Fruit fly (Drosophila melanogaster) whole organism, wandering third instar larva: Measurements from ENCODE around the gene CG7333.

ENCODE experiments used
- Dfd ChIP-seq: fragments of >200 bp; optimal IDR thresholded peaks from 2 replicates; lab custom pipeline; 2017; ENCODE audit warnings: missing biosample characterization, missing genetic modification characterization
- Dif ChIP-seq: fragments of 200-275, 200-300 bp; sonication (Bioruptor generic); optimal IDR thresholded peaks from 2 replicates; lab custom pipeline; 2018; ENCODE audit warnings: missing biosample characterization, missing genetic modification characterization; ENCODE audit not compliant: partially characterized antibody
- Hnf4 ChIP-seq: fragments of 200-800 bp; sonication (Bioruptor generic); optimal IDR thresholded peaks from 2 replicates; lab custom pipeline; 2016; ENCODE audit warnings: missing biosample characterization, mild to moderate bottlenecking, missing genetic modification characterization
- Myc ChIP-seq: fragments of >200 bp; optimal IDR thresholded peaks from 2 replicates; lab custom pipeline; 2017
- Rel ChIP-seq, 2 experiments: fragments of 200-800 bp; sonication (Bioruptor generic) in 1 of 2; optimal IDR thresholded peaks; 2 replicates in 1 of 2; 3 replicates in 1 of 2; lab custom pipeline; 2016 to 2019; ENCODE audit warnings: mild to moderate bottlenecking in 2 of 2, missing biosample characterization in 2 of 2, missing genetic modification characterization in 2 of 2, moderate library complexity in 1 of 2
- Sp1 ChIP-seq: fragments of 200-800 bp; sonication (Bioruptor generic); optimal IDR thresholded peaks from 3 replicates; lab custom pipeline; 2019; ENCODE audit warnings: missing biosample characterization, mild to moderate bottlenecking, missing genetic modification characterization, moderate library complexity
- Vsx2 ChIP-seq: fragments of 200-300, 225-300 bp; sonication (Bioruptor generic); optimal IDR thresholded peaks from 2 replicates; lab custom pipeline; 2018; ENCODE audit warnings: missing biosample characterization, missing genetic modification characterization; ENCODE audit not compliant: partially characterized antibody
- br ChIP-seq: fragments of 200-800 bp; sonication (Bioruptor generic); optimal IDR thresholded peaks from 2 replicates; lab custom pipeline; 2016; ENCODE audit warnings: missing biosample characterization, missing genetic modification characterization
- dl ChIP-seq, 2 experiments: fragments of 175-275, 200-275 bp in 1 of 2; fragments of 200-275 bp in 1 of 2; sonication (Bioruptor generic); optimal IDR thresholded peaks; lab custom pipeline; 2018; ENCODE audit warnings: mild to moderate bottlenecking in 2 of 2, missing biosample characterization in 2 of 2, missing genetic modification characterization in 2 of 2, moderate library complexity in 2 of 2; ENCODE audit not compliant: partially characterized antibody in 2 of 2, insufficient read depth in 1 of 2
- fru ChIP-seq: fragments of 200-800 bp; sonication (Bioruptor generic); optimal IDR thresholded peaks from 3 replicates; lab custom pipeline; 2016; ENCODE audit warnings: missing biosample characterization, mild to moderate bottlenecking, missing genetic modification characterization
- jim ChIP-seq: fragments of 175-275, 200-325 bp; sonication (Bioruptor generic); optimal IDR thresholded peaks from 2 replicates; lab custom pipeline; 2016; ENCODE audit warnings: missing biosample characterization, mild to moderate bottlenecking, missing genetic modification characterization

CG7333 gene

dm6 chr3R:19650718-19651117 is 50.3 kb downstream of the CG7333 start, which contains the start of gene CG31219:
Gene CG31219, plus strand, starts transcription at chr3R:19651018.
- no peak for TF ChIP-seq jim (GFP tag; lab: Kevin White, UChicago)
- no peak for TF ChIP-seq Dfd
- no peak for TF ChIP-seq Vsx2 (GFP tag; lab: Kevin White, UChicago)
- no peak for TF ChIP-seq Sp1
- TF ChIP-seq fru (GFP tag; lab: Kevin White, UChicago), result no peak
- no peak for TF ChIP-seq dl (GFP tag; optimal IDR thresholded peaks at IDR 0.05; lab: Kevin White, UChicago; ENCODE audit: insufficient read depth in 1 of 2, partially characterized antibody in 2 of 2)
- no peak for TF ChIP-seq Hnf4 (GFP tag; lab: Kevin White, UChicago)
- no peak for TF ChIP-seq Dif (GFP tag; lab: Kevin White, UChicago)
- no peak for TF ChIP-seq Myc (lab: Kevin White, UChicago)
- TF ChIP-seq br, result no peak
- TF ChIP-seq Rel (GFP tag; optimal IDR thresholded peaks at IDR 0.05; lab: Kevin White, UChicago), result no peak
- TF ChIP-seq Rel (tag; optimal IDR thresholded peaks at IDR 0.05; lab: Kevin White, UChicago), result no peak
